Fruit fly (Drosophila melanogaster) whole organism, prepupa: ENCODE measurements around the gene CG15544.
A peak's percentile ranks its signal among the peaks of the same experiment; 100 is the strongest.

Experiments
- CG10631 ChIP-seq: fragments of 200-800 bp; sonication (Bioruptor generic); optimal IDR thresholded peaks from 2 replicates; lab custom pipeline; 2016; ENCODE audit warnings: missing biosample characterization, missing genetic modification characterization
- CG11762 ChIP-seq: fragments of 200-800 bp; sonication (Bioruptor generic); optimal IDR thresholded peaks from 3 replicates; lab custom pipeline; 2016; ENCODE audit warnings: missing biosample characterization, missing genetic modification characterization; ENCODE audit not compliant: insufficient read depth
- CG6792 ChIP-seq: fragments of 200-800 bp; sonication (Bioruptor generic); optimal IDR thresholded peaks from 3 replicates; lab custom pipeline; 2016; ENCODE audit warnings: missing biosample characterization, missing genetic modification characterization
- Eip93F ChIP-seq: fragments of 200-800 bp; sonication (Bioruptor generic); optimal IDR thresholded peaks from 2 replicates; lab custom pipeline; 2016; ENCODE audit warnings: missing biosample characterization, mild to moderate bottlenecking, missing genetic modification characterization
- OdsH ChIP-seq: fragments of 200-800 bp; sonication (Bioruptor generic); optimal IDR thresholded peaks from 3 replicates; lab custom pipeline; 2016; ENCODE audit warnings: missing biosample characterization, missing genetic modification characterization
- Sox14 ChIP-seq: fragments of 200-800 bp; sonication (Bioruptor generic); optimal IDR thresholded peaks from 3 replicates; lab custom pipeline; 2016; ENCODE audit warnings: missing biosample characterization, missing genetic modification characterization
- ss ChIP-seq, 2 experiments: fragments of 200-800 bp; sonication (Bioruptor generic); optimal IDR thresholded peaks; 2 replicates in 1 of 2; 3 replicates in 1 of 2; lab custom pipeline; 2017 to 2018; ENCODE audit warnings: mild to moderate bottlenecking in 2 of 2, missing biosample characterization in 2 of 2, missing genetic modification characterization in 2 of 2, moderate library complexity in 1 of 2

DNA sequence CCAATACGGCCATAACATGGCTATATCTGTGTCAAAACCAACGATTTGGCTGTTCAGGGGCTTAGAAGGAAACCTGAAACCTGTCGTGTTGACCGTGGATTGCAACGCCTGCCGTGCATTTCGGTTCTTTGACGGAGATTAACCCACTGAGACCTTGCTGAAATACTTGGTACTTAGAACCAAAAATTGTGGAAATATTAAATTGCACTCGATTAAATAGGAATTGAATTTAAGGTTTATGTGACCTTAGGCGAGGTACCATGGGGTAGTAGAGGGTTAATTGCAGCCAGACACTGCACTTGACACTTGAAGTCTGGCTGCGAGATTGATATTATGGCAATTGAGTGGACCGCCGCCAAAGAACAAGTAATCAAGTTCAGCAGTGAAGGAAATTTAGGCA, 62.4 kb downstream of the CG15544 start:
- peak; percentile 29 for TF ChIP-seq CG6792
- TF ChIP-seq Eip93F = no peak
- no peak for TF ChIP-seq ss (GFP tag; optimal IDR thresholded peaks at IDR 0.05; lab: Kevin White, UChicago)
- peak; percentile 23 for TF ChIP-seq OdsH (GFP tag; lab: Kevin White, UChicago)
- peak; percentile 18 for TF ChIP-seq CG10631 (GFP tag; lab: Kevin White, UChicago)
- TF ChIP-seq Sox14 = peak; percentile 21
- no peak for TF ChIP-seq CG11762
